Worm (Caenorhabditis elegans): ENCODE results near the gene C44B7.7.

DNA sequence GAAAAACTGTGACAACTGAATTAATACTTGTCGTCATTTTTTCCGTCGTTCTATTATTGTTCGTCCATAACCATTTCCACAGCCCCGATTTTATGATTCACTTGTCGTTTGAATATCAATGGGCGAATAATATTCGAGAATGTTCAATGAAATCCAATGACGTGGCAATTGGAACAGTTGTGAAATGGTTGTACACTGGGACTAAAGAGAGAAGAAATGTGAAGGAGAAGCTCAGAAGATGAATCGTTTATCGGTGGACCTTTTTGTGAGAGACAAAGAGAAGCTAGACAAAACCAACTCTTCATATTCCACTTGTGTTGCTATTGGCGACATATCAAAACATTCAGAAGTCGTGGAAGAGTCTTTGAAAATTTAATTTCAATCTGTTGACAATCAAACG lies 9.2 kb downstream of the C44B7.7 start, which contains the start of gene clhm-1:
- TF ChIP-seq hlh-30 (tag; optimal IDR thresholded peaks at IDR 0.05; ENCODE audit: insufficient read depth) (no peak), elt-2 (tag; optimal IDR thresholded peaks at IDR 0.05) (no peak), hlh-15 (tag; optimal IDR thresholded peaks at IDR 0.05) (no peak), pax-1 (tag; optimal IDR thresholded peaks at IDR 0.05) (no peak), ets-4 (tag; optimal IDR thresholded peaks at IDR 0.05) (no peak), npax-4 (tag; optimal IDR thresholded peaks at IDR 0.05) (no peak), fkh-6 (tag; optimal IDR thresholded peaks at IDR 0.05) (no peak)
